Worm (Caenorhabditis elegans): ENCODE data around the gene F44B9.2.

ce11 chrIII:8009769-8010168 is 12.5 kb upstream of the F44B9.2 start, which contains the start of gene cit-1.1:
- no peak for TF ChIP-seq elt-2 (tag; optimal IDR thresholded peaks at IDR 0.05)
- TF ChIP-seq lin-11 (tag; optimal IDR thresholded peaks at IDR 0.05) = no peak
- TF ChIP-seq ama-1 (optimal IDR thresholded peaks at IDR 0.05) = no peak
- TF ChIP-seq pha-4 (tag; optimal IDR thresholded peaks at IDR 0.05) = no peak
- TF ChIP-seq nfya-1 (tag; optimal IDR thresholded peaks at IDR 0.05) = no peak
- no peak for TF ChIP-seq sox-4 (tag; optimal IDR thresholded peaks at IDR 0.05)

Data from whole organism, late embryonic.